Fruit fly (Drosophila melanogaster): ENCODE measurements around the gene Bdbt.

Bdbt gene

dm6 chr3R:21130050-21130449, 11.4 kb upstream of the Bdbt start, which contains the start of gene Ice2 (continued):
- no peak for TF ChIP-seq Abd-B (GFP tag; optimal IDR thresholded peaks at IDR 0.05)
- TF ChIP-seq ci (GFP tag; IDR thresholded peaks at IDR 0.05) = 0 out of 3 replicates have a peak, but pooled peaks have one; percentile 14
- TF ChIP-seq Dip3 (GFP tag; optimal IDR thresholded peaks at IDR 0.05) = no peak
- no peak for TF ChIP-seq shn (GFP tag; optimal IDR thresholded peaks at IDR 0.05)
- peak; percentile 7 for TF ChIP-seq CG15696 (tag; optimal IDR thresholded peaks at IDR 0.05)
- TF ChIP-seq CG2712 (tag; optimal IDR thresholded peaks at IDR 0.05) = peak; percentile 44
- TF ChIP-seq NC2α (GFP tag; optimal IDR thresholded peaks at IDR 0.05) = no peak
- TF ChIP-seq bab2 (GFP tag; optimal IDR thresholded peaks at IDR 0.05) = no peak
- no peak for TF ChIP-seq Neu2 (GFP tag; optimal IDR thresholded peaks at IDR 0.05; ENCODE audit: borderline replicate concordance)
- peak; percentile 16 for TF ChIP-seq CoRest (tag; optimal IDR thresholded peaks at IDR 0.05)
- no peak for TF ChIP-seq Dfd (GFP tag; optimal IDR thresholded peaks at IDR 0.05)
- TF ChIP-seq zfh1 (GFP tag; IDR thresholded peaks at IDR 0.05) = peak; percentile 21; the same call in 1 of the 3 replicates
- TF ChIP-seq ac (GFP tag; optimal IDR thresholded peaks at IDR 0.05) = no peak
- TF ChIP-seq D19B (GFP tag; optimal IDR thresholded peaks at IDR 0.05) = no peak
- no peak for TF ChIP-seq CG14441 (GFP tag; IDR thresholded peaks at IDR 0.05)
- no peak for TF ChIP-seq otp (GFP tag; IDR thresholded peaks at IDR 0.05)
- peak; percentile 53 for TF ChIP-seq BEAF-32 (GFP tag; optimal IDR thresholded peaks at IDR 0.05)
- no peak for TF ChIP-seq pita (GFP tag; optimal IDR thresholded peaks at IDR 0.05)
- TF ChIP-seq Kr (GFP tag; optimal IDR thresholded peaks at IDR 0.05) = no peak
- TF ChIP-seq chinmo (GFP tag; IDR thresholded peaks at IDR 0.05; ENCODE audit: partially characterized antibody) = no peak
- no peak for TF ChIP-seq CG4730 (GFP tag; IDR thresholded peaks at IDR 0.05)
- TF ChIP-seq CG12236 (GFP tag; optimal IDR thresholded peaks at IDR 0.05) = no peak
- no peak for TF ChIP-seq CG4404 (GFP tag; IDR thresholded peaks at IDR 0.05)
- no peak for TF ChIP-seq CG31388 (GFP tag; optimal IDR thresholded peaks at IDR 0.05)
- TF ChIP-seq chif (GFP tag; optimal IDR thresholded peaks at IDR 0.05) = no peak
- no peak for TF ChIP-seq Doc2 (GFP tag; IDR thresholded peaks at IDR 0.05)
- TF ChIP-seq trem (tag; optimal IDR thresholded peaks at IDR 0.05) = peak; percentile 46
- TF ChIP-seq hth (optimal IDR thresholded peaks at IDR 0.05) = no peak
- no peak for TF ChIP-seq CG10274 (GFP tag; optimal IDR thresholded peaks at IDR 0.05)
- TF ChIP-seq CG9215 (GFP tag; IDR thresholded peaks at IDR 0.05) = no peak
- TF ChIP-seq Opbp (GFP tag; IDR thresholded peaks at IDR 0.05; ENCODE audit: partially characterized antibody) = peak; percentile 62
- no peak for TF ChIP-seq sr (GFP tag; IDR thresholded peaks at IDR 0.05)
- no peak for TF ChIP-seq CG6854 (GFP tag; optimal IDR thresholded peaks at IDR 0.05)
- no peak for TF ChIP-seq CG7357 (GFP tag; IDR thresholded peaks at IDR 0.05)
- no peak for TF ChIP-seq Ets65A (GFP tag)
- no peak for TF ChIP-seq salm (tag; optimal IDR thresholded peaks at IDR 0.05)
- no peak for TF ChIP-seq CG18011 (GFP tag; optimal IDR thresholded peaks at IDR 0.05)
- TF ChIP-seq CG17612 (GFP tag; IDR thresholded peaks at IDR 0.05) = no peak
- TF ChIP-seq dimm (GFP tag; IDR thresholded peaks at IDR 0.05) = no peak
- no peak for TF ChIP-seq Aef1 (GFP tag; IDR thresholded peaks at IDR 0.05)
- no peak for TF ChIP-seq org-1 (GFP tag; optimal IDR thresholded peaks at IDR 0.05)
- TF ChIP-seq Gug (GFP tag; IDR thresholded peaks at IDR 0.05) = no peak
- no peak for TF ChIP-seq CG33213 (GFP tag; optimal IDR thresholded peaks at IDR 0.05)
- no peak for TF ChIP-seq nerfin-1 (tag; optimal IDR thresholded peaks at IDR 0.05)
- TF ChIP-seq fru (optimal IDR thresholded peaks at IDR 0.05) = no peak
- TF ChIP-seq CG9797 (GFP tag; optimal IDR thresholded peaks at IDR 0.05) = peak; percentile 63
- peak; percentile 57 for TF ChIP-seq MBD-R2 (GFP tag; IDR thresholded peaks at IDR 0.05)
- TF ChIP-seq CG9609 (GFP tag; optimal IDR thresholded peaks at IDR 0.05) = no peak
- TF ChIP-seq unpg (GFP tag; optimal IDR thresholded peaks at IDR 0.05) = no peak
- TF ChIP-seq toy (GFP tag; IDR thresholded peaks at IDR 0.05) = no peak
- TF ChIP-seq CG17829 (tag; optimal IDR thresholded peaks at IDR 0.05) = peak; percentile 45
- TF ChIP-seq bowl (GFP tag; IDR thresholded peaks at IDR 0.05) = no peak
- no peak for TF ChIP-seq fu2 (GFP tag; optimal IDR thresholded peaks at IDR 0.05)
